Fruit fly (Drosophila melanogaster): ENCODE data around the gene moi.

Gene moi

dm6 chr3R:18215300-18215699 is 40.0 kb upstream of the moi start (continued):
- no peak for TF ChIP-seq CG18011 (GFP tag; optimal IDR thresholded peaks at IDR 0.05)
- TF ChIP-seq nmo (GFP tag; optimal IDR thresholded peaks at IDR 0.05), result peak; percentile 4
- no peak for TF ChIP-seq br (optimal IDR thresholded peaks at IDR 0.05)
- TF ChIP-seq Xbp1 (GFP tag; optimal IDR thresholded peaks at IDR 0.05), result peak; percentile 57
- peak; percentile 32 for TF ChIP-seq CG13424 (tag; optimal IDR thresholded peaks at IDR 0.05)
- TF ChIP-seq CG9932 (GFP tag; IDR thresholded peaks at IDR 0.05), result peak; percentile 65
- peak; percentile 52; the same call in 2 of the 3 replicates for TF ChIP-seq Opbp (GFP tag; IDR thresholded peaks at IDR 0.05; ENCODE audit: partially characterized antibody)
- peak; percentile 66 for TF ChIP-seq CG6254 (GFP tag; optimal IDR thresholded peaks at IDR 0.05)
- TF ChIP-seq grn (GFP tag; optimal IDR thresholded peaks at IDR 0.05), result no peak
- TF ChIP-seq CG2120 (GFP tag; optimal IDR thresholded peaks at IDR 0.05), result peak; percentile 75
- 0 out of 2 replicates have a peak, but pooled peaks have one; percentile 10 for TF ChIP-seq al (GFP tag; IDR thresholded peaks at IDR 0.05)
- no peak for TF ChIP-seq nom (GFP tag; optimal IDR thresholded peaks at IDR 0.05)
- no peak for TF ChIP-seq CG8765 (GFP tag; IDR thresholded peaks at IDR 0.05)
- TF ChIP-seq pfk (GFP tag; optimal IDR thresholded peaks at IDR 0.05), result no peak
- no peak for TF ChIP-seq gce (GFP tag; IDR thresholded peaks at IDR 0.05)
- no peak for TF ChIP-seq gsb (GFP tag; IDR thresholded peaks at IDR 0.05)
- TF ChIP-seq CG12391 (tag; optimal IDR thresholded peaks at IDR 0.05), result peak; percentile 41
- no peak for TF ChIP-seq CG10366 (GFP tag; IDR thresholded peaks at IDR 0.05)
- TF ChIP-seq tll (GFP tag; optimal IDR thresholded peaks at IDR 0.05), result no peak
- no peak for TF ChIP-seq CrebB (tag; optimal IDR thresholded peaks at IDR 0.05)
- no peak for TF ChIP-seq ato (GFP tag; IDR thresholded peaks at IDR 0.05; ENCODE audit: partially characterized antibody)
- TF ChIP-seq CG15269 (tag; optimal IDR thresholded peaks at IDR 0.05), result no peak
- no peak for TF ChIP-seq ftz-f1 (GFP tag; optimal IDR thresholded peaks at IDR 0.05)
- TF ChIP-seq Hey (tag; optimal IDR thresholded peaks at IDR 0.05), result no peak
- no peak for TF ChIP-seq CG10147 (GFP tag; optimal IDR thresholded peaks at IDR 0.05)
- no peak for TF ChIP-seq Lhr (GFP tag; optimal IDR thresholded peaks at IDR 0.05)
- TF ChIP-seq da (GFP tag; optimal IDR thresholded peaks at IDR 0.05), result no peak
- no peak for TF ChIP-seq CG1832 (GFP tag; optimal IDR thresholded peaks at IDR 0.05)
- TF ChIP-seq CG14667 (GFP tag; IDR thresholded peaks at IDR 0.05), result no peak
- peak; percentile 91 for TF ChIP-seq CG13287 (GFP tag; IDR thresholded peaks at IDR 0.05; ENCODE audit: partially characterized antibody)
- TF ChIP-seq mld (GFP tag; IDR thresholded peaks at IDR 0.05; ENCODE audit: partially characterized antibody), result no peak
- TF ChIP-seq MTF-1 (GFP tag; optimal IDR thresholded peaks at IDR 0.05; ENCODE audit: borderline replicate concordance), result no peak
- peak; percentile 53 for TF ChIP-seq Myb (GFP tag; optimal IDR thresholded peaks at IDR 0.05)
- TF ChIP-seq CG7786 (GFP tag; optimal IDR thresholded peaks at IDR 0.05), result peak; percentile 42
- TF ChIP-seq CG15601 (tag; optimal IDR thresholded peaks at IDR 0.05), result no peak
- no peak for TF ChIP-seq CG1024 (GFP tag; IDR thresholded peaks at IDR 0.05)
- no peak for TF ChIP-seq CG9215 (GFP tag; IDR thresholded peaks at IDR 0.05)
- no peak for TF ChIP-seq CG15479 (GFP tag; optimal IDR thresholded peaks at IDR 0.05)
- TF ChIP-seq CG13123 (GFP tag; optimal IDR thresholded peaks at IDR 0.05), result no peak
- no peak for TF ChIP-seq CG10979 (tag; optimal IDR thresholded peaks at IDR 0.05)
- TF ChIP-seq CG9609 (GFP tag; optimal IDR thresholded peaks at IDR 0.05), result peak; percentile 26
- TF ChIP-seq CG4360 (GFP tag; IDR thresholded peaks at IDR 0.05), result no peak
- TF ChIP-seq CG42726 (GFP tag; IDR thresholded peaks at IDR 0.05; ENCODE audit: partially characterized antibody), result 0 out of 2 replicates have a peak, but pooled peaks have one; percentile 44
- TF ChIP-seq NFAT (GFP tag; IDR thresholded peaks at IDR 0.05), result peak; percentile 39; the same call in 1 of the 2 replicates
- peak; percentile 84 for TF ChIP-seq sens (GFP tag)
- TF ChIP-seq cad (GFP tag; optimal IDR thresholded peaks at IDR 0.05), result no peak
- TF ChIP-seq TFAM (GFP tag; optimal IDR thresholded peaks at IDR 0.05), result no peak
- TF ChIP-seq Deaf1 (tag; optimal IDR thresholded peaks at IDR 0.05), result no peak
- peak; percentile 3 for TF ChIP-seq CG10209 (GFP tag; optimal IDR thresholded peaks at IDR 0.05)
- TF ChIP-seq NfI (GFP tag; optimal IDR thresholded peaks at IDR 0.05), result peak; percentile 13

Data from whole organism, embryonic.